Fruit fly (Drosophila melanogaster) whole organism, embryonic: ENCODE results near the gene Arl4.
A peak's percentile ranks its signal among the peaks of the same experiment; 100 is the strongest.

Experiments
- Atf3 ChIP-seq: fragments of 200-800 bp; sonication (Bioruptor generic); optimal IDR thresholded peaks from 3 replicates; lab custom pipeline; 2016; ENCODE audit warnings: missing biosample characterization, missing genetic modification characterization
- B-H2 ChIP-seq: fragments of 200-800 bp; sonication (Bioruptor generic); optimal IDR thresholded peaks from 2 replicates; lab custom pipeline; 2018; ENCODE audit warnings: missing biosample characterization, mild to moderate bottlenecking, missing genetic modification characterization
- CG11247 ChIP-seq: fragments of 200-800 bp; sonication (Bioruptor generic); IDR thresholded peaks from 2 replicates; pipeline ENCODE4 v1.3.6; 2022; ENCODE audit warnings: missing biosample characterization, missing genetic modification characterization
- CG11696 ChIP-seq: fragments of 200-800 bp; sonication (Bioruptor generic); IDR thresholded peaks from 2 replicates; pipeline ENCODE4 v1.3.6; 2022; ENCODE audit warnings: missing biosample characterization, missing genetic modification characterization
- CG12236 ChIP-seq: fragments of 200-800 bp; sonication (Bioruptor generic); optimal IDR thresholded peaks from 2 replicates; lab custom pipeline; 2016; ENCODE audit warnings: missing biosample characterization, missing genetic modification characterization
- CG12769 ChIP-seq: fragments of 200-800 bp; sonication (Bioruptor generic); optimal IDR thresholded peaks from 2 replicates; lab custom pipeline; 2019; ENCODE audit warnings: missing biosample characterization, mild to moderate bottlenecking, missing genetic modification characterization, moderate library complexity
- CG13296 ChIP-seq: fragments of 200-800 bp; sonication (Bioruptor generic); optimal IDR thresholded peaks from 3 replicates; lab custom pipeline; 2018; ENCODE audit warnings: missing biosample characterization, mild to moderate bottlenecking, missing genetic modification characterization
- CG13894 ChIP-seq: fragments of 200-800 bp; sonication (Bioruptor generic); optimal IDR thresholded peaks from 3 replicates; lab custom pipeline; 2018; ENCODE audit warnings: missing biosample characterization, mild to moderate bottlenecking, missing genetic modification characterization, moderate library complexity
- CG14860 ChIP-seq: fragments of 200-800 bp; sonication (Bioruptor generic); IDR thresholded peaks from 3 replicates; pipeline ENCODE4 v1.3.6; 2022; ENCODE audit warnings: missing biosample characterization, missing genetic modification characterization; ENCODE audit not compliant: partially characterized antibody
- CG14965 ChIP-seq: fragments of 200-800 bp; sonication (Bioruptor generic); optimal IDR thresholded peaks from 2 replicates; lab custom pipeline; 2016; ENCODE audit warnings: missing biosample characterization, missing genetic modification characterization, borderline replicate concordance
- CG15073 ChIP-seq: fragments of 200-800 bp; sonication (Bioruptor generic); optimal IDR thresholded peaks from 2 replicates; lab custom pipeline; 2016; ENCODE audit warnings: missing biosample characterization, missing genetic modification characterization
- CG15269 ChIP-seq: fragments of 200-800 bp; sonication (Bioruptor generic); optimal IDR thresholded peaks from 2 replicates; lab custom pipeline; 2018; ENCODE audit warnings: missing biosample characterization, mild to moderate bottlenecking, missing genetic modification characterization, moderate library complexity
- CG16863 ChIP-seq: fragments of 200-800 bp; sonication (Bioruptor generic); optimal IDR thresholded peaks from 3 replicates; lab custom pipeline; 2016; ENCODE audit warnings: missing biosample characterization, missing genetic modification characterization
- CG2199 ChIP-seq: fragments of 200-800 bp; sonication (Bioruptor generic); IDR thresholded peaks from 3 replicates; pipeline ENCODE4 v1.3.6; 2022; ENCODE audit warnings: missing biosample characterization, missing genetic modification characterization
- CG30020 ChIP-seq: fragments of 200-800 bp; optimal IDR thresholded peaks from 2 replicates; lab custom pipeline; 2019; ENCODE audit warnings: missing biosample characterization, mild to moderate bottlenecking, missing genetic modification characterization, moderate library complexity
- CG31365 ChIP-seq: fragments of 200-800 bp; sonication (Bioruptor generic); optimal IDR thresholded peaks from 2 replicates; lab custom pipeline; 2018; ENCODE audit warnings: missing biosample characterization, mild to moderate bottlenecking, missing genetic modification characterization
- CG43689 ChIP-seq: fragments of 200-800 bp; sonication (Bioruptor generic); IDR thresholded peaks from 2 replicates; pipeline ENCODE4 v1.3.6; 2022; ENCODE audit warnings: missing biosample characterization, missing genetic modification characterization
- CG7357 ChIP-seq: fragments of 200-800 bp; sonication (Bioruptor generic); IDR thresholded peaks from 3 replicates; pipeline ENCODE4 v1.3.6; 2022; ENCODE audit warnings: missing biosample characterization, missing genetic modification characterization
- CG7372 ChIP-seq: fragments of 200-800 bp; sonication (Bioruptor generic); IDR thresholded peaks from 2 replicates; pipeline ENCODE4 v1.3.6; 2022; ENCODE audit warnings: missing biosample characterization, missing genetic modification characterization
- CG7963 ChIP-seq: fragments of 200-800 bp; sonication (Bioruptor generic); IDR thresholded peaks from 3 replicates; pipeline ENCODE4 v1.3.6; 2022; ENCODE audit warnings: missing biosample characterization, missing genetic modification characterization; ENCODE audit not compliant: partially characterized antibody
- CG8944 ChIP-seq: fragments of 200-800 bp; sonication (Bioruptor generic); optimal IDR thresholded peaks from 3 replicates; lab custom pipeline; 2016; ENCODE audit warnings: missing biosample characterization, missing genetic modification characterization
- Doc2 ChIP-seq: fragments of 200-800 bp; sonication (Bioruptor generic); IDR thresholded peaks from 2 replicates; pipeline ENCODE4 v1.3.6; 2022; ENCODE audit warnings: missing biosample characterization, missing genetic modification characterization
- HLH54F ChIP-seq: fragments of 200-800 bp; sonication (Bioruptor generic); optimal IDR thresholded peaks from 3 replicates; lab custom pipeline; 2016; ENCODE audit warnings: missing biosample characterization, missing genetic modification characterization
- Hsf ChIP-seq: fragments of 200-800 bp; sonication (Bioruptor generic); optimal IDR thresholded peaks from 3 replicates; lab custom pipeline; 2016; ENCODE audit warnings: missing biosample characterization, missing genetic modification characterization
- Optix ChIP-seq: fragments of 200-800 bp; sonication (Bioruptor generic); IDR thresholded peaks from 3 replicates; pipeline ENCODE4 v1.3.6; 2022; ENCODE audit warnings: missing biosample characterization, missing genetic modification characterization
- Pdp1 ChIP-seq, 2 experiments: fragments of 200-800 bp; sonication (Bioruptor generic); optimal IDR thresholded peaks; 3 replicates each; lab custom pipeline; 2016; ENCODE audit warnings: missing biosample characterization in 2 of 2, missing genetic modification characterization in 2 of 2, mild to moderate bottlenecking in 1 of 2, moderate library complexity in 1 of 2
- Trl ChIP-seq, 3 experiments: fragments of >200 bp in 2 of 3; fragments of 200-800 bp in 1 of 3; sonication (Bioruptor generic) in 1 of 3; optimal IDR thresholded peaks; 2 replicates in 1 of 3; 3 replicates in 2 of 3; lab custom pipeline; 2016 to 2017; ENCODE audit warnings: missing biosample characterization in 1 of 3, missing genetic modification characterization in 1 of 3
- ash1 ChIP-seq: fragments of 200-800 bp; sonication (Bioruptor generic); optimal IDR thresholded peaks from 2 replicates; lab custom pipeline; 2018; ENCODE audit warnings: missing biosample characterization, mild to moderate bottlenecking, missing genetic modification characterization
- az2 ChIP-seq: fragments of 200-800 bp; sonication (Bioruptor generic); optimal IDR thresholded peaks from 3 replicates; lab custom pipeline; 2016; ENCODE audit warnings: missing biosample characterization, missing genetic modification characterization
- chinmo ChIP-seq: fragments of 200-800 bp; sonication (Bioruptor generic); IDR thresholded peaks from 4 replicates; pipeline ENCODE4 v1.3.6; 2022; ENCODE audit warnings: missing biosample characterization, missing genetic modification characterization; ENCODE audit not compliant: partially characterized antibody
- emc ChIP-seq: fragments of 200-800 bp; sonication (Bioruptor generic); optimal IDR thresholded peaks from 2 replicates; lab custom pipeline; 2016; ENCODE audit warnings: missing biosample characterization, missing genetic modification characterization
- en ChIP-seq: fragments of 200-800 bp; sonication (Bioruptor generic); optimal IDR thresholded peaks from 2 replicates; lab custom pipeline; 2016; ENCODE audit warnings: missing biosample characterization, missing genetic modification characterization
- eve ChIP-seq, 2 experiments: fragments of >200 bp; optimal IDR thresholded peaks; 2 replicates each; lab custom pipeline; 2017; ENCODE audit warnings: missing biosample characterization in 2 of 2, missing genetic modification characterization in 2 of 2
- exex ChIP-seq: fragments of 200-800 bp; sonication (Bioruptor generic); optimal IDR thresholded peaks from 4 replicates; lab custom pipeline; 2018; ENCODE audit warnings: missing biosample characterization, mild to moderate bottlenecking, missing genetic modification characterization, moderate library complexity
- grau ChIP-seq: fragments of 200-800 bp; optimal IDR thresholded peaks from 3 replicates; lab custom pipeline; 2019; ENCODE audit warnings: missing biosample characterization, mild to moderate bottlenecking, missing genetic modification characterization, moderate library complexity
- gsb ChIP-seq: fragments of 200-800 bp; sonication (Bioruptor generic); IDR thresholded peaks from 2 replicates; pipeline ENCODE4 v1.3.6; 2022; ENCODE audit warnings: missing biosample characterization, missing genetic modification characterization
- ham ChIP-seq: fragments of 200-800 bp; sonication (Bioruptor generic); IDR thresholded peaks from 2 replicates; pipeline ENCODE4 v1.3.6; 2022; ENCODE audit warnings: missing biosample characterization, missing genetic modification characterization
- oc ChIP-seq: fragments of 200-800 bp; sonication (Bioruptor generic); optimal IDR thresholded peaks from 2 replicates; lab custom pipeline; 2018; ENCODE audit warnings: missing biosample characterization, mild to moderate bottlenecking, missing genetic modification characterization, moderate library complexity
- onecut ChIP-seq: fragments of 200-800 bp; sonication (Bioruptor generic); IDR thresholded peaks from 2 replicates; pipeline ENCODE4 v1.3.6; 2022; ENCODE audit warnings: missing biosample characterization, missing genetic modification characterization
- scrt ChIP-seq: fragments of 200-800 bp; sonication (Bioruptor generic); optimal IDR thresholded peaks from 2 replicates; lab custom pipeline; 2018; ENCODE audit warnings: missing biosample characterization, mild to moderate bottlenecking, missing genetic modification characterization, moderate library complexity
- seq ChIP-seq: fragments of 200-800 bp; sonication (Bioruptor generic); IDR thresholded peaks from 2 replicates; pipeline ENCODE4 v1.3.6; 2022; ENCODE audit warnings: missing biosample characterization, missing genetic modification characterization
- stwl ChIP-seq: fragments of 200-800 bp; sonication (Bioruptor generic); optimal IDR thresholded peaks from 3 replicates; lab custom pipeline; 2018; ENCODE audit warnings: missing biosample characterization, mild to moderate bottlenecking, missing genetic modification characterization, moderate library complexity
- sug ChIP-seq: fragments of 200-800 bp; optimal IDR thresholded peaks from 2 replicates; lab custom pipeline; 2019; ENCODE audit warnings: missing biosample characterization, mild to moderate bottlenecking, missing genetic modification characterization, moderate library complexity
- twi ChIP-seq: fragments of 200-800 bp; optimal IDR thresholded peaks from 2 replicates; lab custom pipeline; 2019; ENCODE audit warnings: missing biosample characterization, mild to moderate bottlenecking, missing genetic modification characterization, moderate library complexity
- wek ChIP-seq: fragments of 200-800 bp; sonication (Bioruptor generic); optimal IDR thresholded peaks from 3 replicates; lab custom pipeline; 2018; ENCODE audit warnings: missing biosample characterization, mild to moderate bottlenecking, missing genetic modification characterization, moderate library complexity

Arl4 gene

dm6 chr4:155977-156376 lies 23.2 kb downstream of the Arl4 start, which contains the start of gene CG31997:
CG31997 (minus strand) TSS chr4:156060.
- no peak for TF ChIP-seq scrt (GFP tag; lab: Kevin White, UChicago)
- TF ChIP-seq CG14860 (GFP tag; lab: Robert Waterston, UW) = no peak
- peak in 1 of 2 experiments; percentile 15 for TF ChIP-seq Pdp1 (GFP tag; optimal IDR thresholded peaks at IDR 0.05; lab: Kevin White, UChicago)
- TF ChIP-seq CG13894 (tag; lab: Kevin White, UChicago) = peak; percentile 90
- peak; percentile 64; the same call in 1 of the 3 replicates for TF ChIP-seq CG2199
- peak; percentile 29 for TF ChIP-seq exex (tag; lab: Kevin White, UChicago)
- no peak for TF ChIP-seq grau (tag; lab: Kevin White, UChicago)
- TF ChIP-seq CG12769 (tag; lab: Kevin White, UChicago) = peak; percentile 52
- peak; percentile 47 for TF ChIP-seq B-H2 (GFP tag; lab: Kevin White, UChicago)
- TF ChIP-seq CG11696 (GFP tag; lab: Robert Waterston, UW) = no peak
- peak; percentile 51 for TF ChIP-seq wek (GFP tag; lab: Kevin White, UChicago)
- peak; percentile 19 for TF ChIP-seq CG30020 (tag; lab: Kevin White, UChicago)
- TF ChIP-seq eve (GFP tag; optimal IDR thresholded peaks at IDR 0.05; lab: Kevin White, UChicago) = peak in 1 of 2 experiments; percentile 3
- peak; percentile 14 for TF ChIP-seq sug

- TF ChIP-seq CG13894 (tag; lab: Kevin White, UChicago) (peak; percentile 48), CG2199 (peak; percentile 90), CG7963 (GFP tag; lab: Robert Waterston, UW) (no peak)
Observed at dm6 chr4:150453-150852, 28.7 kb downstream of the Arl4 start, which contains the start of gene CG32006. CG32006 (plus strand) TSS chr4:150764.

dm6 chr4:149123-149522 lies 30.1 kb downstream of the Arl4 start:
- TF ChIP-seq Doc2 (no peak), Pdp1 (GFP tag; optimal IDR thresholded peaks at IDR 0.05; lab: Kevin White, UChicago) (no peak), oc (tag; lab: Kevin White, UChicago) (no peak)
- TF ChIP-seq, all 482 proteins: peak for 0

- TF ChIP-seq ham (GFP tag; lab: Robert Waterston, UW) (no peak), CG8944 (GFP tag; lab: Kevin White, UChicago) (no peak), onecut (GFP tag; lab: Robert Waterston, UW) (no peak), CG13296 (GFP tag; lab: Kevin White, UChicago) (no peak), emc (GFP tag; lab: Kevin White, UChicago) (no peak), ash1 (GFP tag; lab: Kevin White, UChicago) (no peak), CG16863 (GFP tag; lab: Kevin White, UChicago) (no peak), CG14965 (GFP tag; lab: Kevin White, UChicago) (no peak), CG31365 (tag; lab: Kevin White, UChicago) (no peak), CG11247 (GFP tag; lab: Robert Waterston, UW) (no peak), az2 (GFP tag; lab: Kevin White, UChicago) (no peak), CG43689 (GFP tag; lab: Robert Waterston, UW) (no peak), Atf3 (no peak), CG15073 (no peak), Hsf (GFP tag; lab: Kevin White, UChicago) (no peak), seq (GFP tag; lab: Robert Waterston, UW) (no peak), wek (GFP tag; lab: Kevin White, UChicago) (peak; percentile 15), HLH54F (GFP tag; lab: Kevin White, UChicago) (no peak), gsb (GFP tag; lab: Robert Waterston, UW) (no peak), stwl (tag; lab: Kevin White, UChicago) (no peak), CG7357 (GFP tag; lab: Robert Waterston, UW) (no peak), CG7372 (GFP tag; lab: Robert Waterston, UW) (no peak), twi (no peak), Optix (no peak), CG30020 (tag; lab: Kevin White, UChicago) (peak; percentile 83), Trl (optimal IDR thresholded peaks at IDR 0.05; lab: Kevin White, UChicago) (no peak), Trl (GFP tag; optimal IDR thresholded peaks at IDR 0.05; lab: Kevin White, UChicago) (no peak), chinmo (GFP tag; lab: Robert Waterston, UW) (no peak), CG12236 (GFP tag; lab: Kevin White, UChicago) (no peak), en (GFP tag; lab: Kevin White, UChicago) (no peak), CG15269 (tag; lab: Kevin White, UChicago) (no peak)
Observed at dm6 chr4:135953-136352, 43.2 kb downstream of the Arl4 start.
